Worm (Caenorhabditis elegans): Measurements from ENCODE around the gene slc-25A29.

- TF ChIP-seq atf-7 (tag; optimal IDR thresholded peaks at IDR 0.05): no peak
- TF ChIP-seq let-607 (tag; optimal IDR thresholded peaks at IDR 0.05): no peak
- no peak for TF ChIP-seq B0019.2 (GFP tag; conservative IDR thresholded peaks at IDR 0.05)
- TF ChIP-seq let-526 (GFP tag; IDR thresholded peaks at IDR 0.05): no peak
- TF ChIP-seq unc-62 (GFP tag; optimal IDR thresholded peaks at IDR 0.05): no peak
- no peak for TF ChIP-seq madf-10 (tag; optimal IDR thresholded peaks at IDR 0.05)
- no peak for TF ChIP-seq F57A8.1 (GFP tag; optimal IDR thresholded peaks at IDR 0.05)
- TF ChIP-seq egrh-3 (GFP tag; IDR thresholded peaks at IDR 0.05): no peak
- TF ChIP-seq tbx-9 (tag; optimal IDR thresholded peaks at IDR 0.05; ENCODE audit: borderline replicate concordance): no peak
- TF ChIP-seq lin-26 (GFP tag; IDR thresholded peaks at IDR 0.05): no peak
Observed at ce11 chrV:14633319-14633718, 24.7 kb downstream of the slc-25A29 start.
